Worm (Caenorhabditis elegans): Measurements from ENCODE around the gene gadr-4.

gadr-4 gene

ce11 chrII:4040066-4040465 lies 22.3 kb downstream of the gadr-4 start:
- TF ChIP-seq gei-8 (GFP tag; optimal IDR thresholded peaks at IDR 0.05), result no peak
- TF ChIP-seq unc-62 (GFP tag; optimal IDR thresholded peaks at IDR 0.05 in 1 of 2), result peak in 1 of 2 experiments; percentile 90
- no peak for TF ChIP-seq unc-62 (tag; optimal IDR thresholded peaks at IDR 0.05)
- no peak for TF ChIP-seq mes-2 (tag; optimal IDR thresholded peaks at IDR 0.05; ENCODE audit: poor library complexity, severe bottlenecking)
- TF ChIP-seq F26F4.8 (GFP tag; conservative IDR thresholded peaks at IDR 0.05), result no peak
- no peak for TF ChIP-seq fos-1 (tag; optimal IDR thresholded peaks at IDR 0.05)

- TF ChIP-seq snpc-4 (tag; optimal IDR thresholded peaks at IDR 0.05) (no peak), T20F7.1 (GFP tag; optimal IDR thresholded peaks at IDR 0.05) (no peak), lir-3 (tag; optimal IDR thresholded peaks at IDR 0.05) (no peak), F37D6.2 (tag; optimal IDR thresholded peaks at IDR 0.05) (no peak), nhr-76 (tag; optimal IDR thresholded peaks at IDR 0.05) (no peak), set-16 (GFP tag; IDR thresholded peaks at IDR 0.05) (peak; percentile 32), ztf-7 (tag; optimal IDR thresholded peaks at IDR 0.05) (no peak), nhr-48 (tag; optimal IDR thresholded peaks at IDR 0.05) (no peak), unc-62 (GFP tag; optimal IDR thresholded peaks at IDR 0.05 in 1 of 2) (peak in 1 of 2 experiments; percentile 16), unc-62 (tag; optimal IDR thresholded peaks at IDR 0.05) (no peak), F26F4.8 (GFP tag; conservative IDR thresholded peaks at IDR 0.05) (no peak), Y105C5A.15 (GFP tag; IDR thresholded peaks at IDR 0.05) (no peak)
These were observed 23.8 kb downstream of the gadr-4 start, which contains the start of gene pqn-48 for ce11 chrII:4038541-4038940. Gene pqn-48, plus strand, starts transcription at chrII:4038884.

DNA sequence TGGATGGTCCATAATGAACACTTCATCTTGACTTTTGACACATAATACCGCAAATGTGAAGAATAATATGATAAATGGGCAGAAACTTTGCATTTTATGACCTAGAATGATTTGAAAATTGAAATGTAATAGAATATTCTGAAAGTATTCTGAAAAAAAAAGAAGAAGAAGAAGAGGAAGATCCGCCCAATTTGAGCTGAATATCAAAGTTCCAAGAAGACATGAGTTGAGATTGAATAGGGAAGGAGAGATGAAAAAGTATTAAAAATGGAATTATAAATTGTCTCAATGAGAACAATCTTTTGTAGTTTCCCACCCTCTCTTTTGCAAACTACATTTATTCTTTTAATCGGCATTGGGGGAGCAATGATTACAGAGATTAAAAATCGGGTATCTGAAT lies 30.1 kb downstream of the gadr-4 start, which contains the start of gene K07D4.4:
Gene K07D4.4 (minus strand): TSS at position 101 of the 400 bp plus-strand sequence.
- TF ChIP-seq unc-39 (tag; optimal IDR thresholded peaks at IDR 0.05) (no peak), saeg-2 (GFP tag; IDR thresholded peaks at IDR 0.05) (no peak), ceh-28 (tag; optimal IDR thresholded peaks at IDR 0.05) (no peak), mxl-2 (GFP tag; conservative IDR thresholded peaks at IDR 0.05) (no peak), dpl-1 (GFP tag; optimal IDR thresholded peaks at IDR 0.05) (no peak), ceh-44 (GFP tag; IDR thresholded peaks at IDR 0.05) (no peak), vab-7 (GFP tag; IDR thresholded peaks at IDR 0.05) (no peak), ZK546.5 (tag; optimal IDR thresholded peaks at IDR 0.05) (no peak), Y48G9A.11 (GFP tag; IDR thresholded peaks at IDR 0.05) (no peak), gei-8 (GFP tag; optimal IDR thresholded peaks at IDR 0.05) (no peak), set-16 (GFP tag; IDR thresholded peaks at IDR 0.05) (no peak), nhr-6 (tag; optimal IDR thresholded peaks at IDR 0.05) (no peak), mep-1 (tag; optimal IDR thresholded peaks at IDR 0.05) (no peak), arid-1 (GFP tag; conservative IDR thresholded peaks at IDR 0.05) (no peak), mdl-1 (tag; optimal IDR thresholded peaks at IDR 0.05) (no peak), mes-2 (tag; optimal IDR thresholded peaks at IDR 0.05; ENCODE audit: poor library complexity, severe bottlenecking) (no peak)

- TF ChIP-seq daf-8 (GFP tag; IDR thresholded peaks at IDR 0.05), result no peak
- no peak for TF ChIP-seq F49E8.2 (tag; optimal IDR thresholded peaks at IDR 0.05; ENCODE audit: borderline replicate concordance)
- no peak for TF ChIP-seq ceh-20 (GFP tag; IDR thresholded peaks at IDR 0.05)
- no peak for TF ChIP-seq tag-97 (GFP tag; IDR thresholded peaks at IDR 0.05)
- TF ChIP-seq daf-19 (GFP tag; conservative IDR thresholded peaks at IDR 0.05), result no peak
- TF ChIP-seq aly-2 (tag; optimal IDR thresholded peaks at IDR 0.05), result no peak
- TF ChIP-seq spr-1 (tag; optimal IDR thresholded peaks at IDR 0.05), result no peak
- no peak for TF ChIP-seq daf-16 (GFP tag; optimal IDR thresholded peaks at IDR 0.05)
- no peak for TF ChIP-seq daf-16 (tag; optimal IDR thresholded peaks at IDR 0.05)
- no peak for TF ChIP-seq sdz-12 (GFP tag; optimal IDR thresholded peaks at IDR 0.05)
- TF ChIP-seq unc-130 (GFP tag; optimal IDR thresholded peaks at IDR 0.05), result no peak
- no peak for TF ChIP-seq ces-1 (GFP tag; optimal IDR thresholded peaks at IDR 0.05)
- TF ChIP-seq T20F7.1 (GFP tag; optimal IDR thresholded peaks at IDR 0.05), result no peak
- no peak for TF ChIP-seq gei-8 (GFP tag; optimal IDR thresholded peaks at IDR 0.05)
- no peak for TF ChIP-seq dve-1 (tag; optimal IDR thresholded peaks at IDR 0.05; ENCODE audit: insufficient read depth)
These were observed 34.1 kb downstream of the gadr-4 start, which contains the start of gene K07D4.9 for ce11 chrII:4028276-4028675. Gene K07D4.9, plus strand, starts transcription at chrII:4028576.
